Fruit fly (Drosophila melanogaster) Kc167 (cell line): ENCODE data around the gene CG31102.

Experiments
- Myc ChIP-seq: fragments of >200 bp; optimal IDR thresholded peaks from 2 replicates; lab custom pipeline; 2017; ENCODE audit warnings: missing external identifiers
- Sin3A ChIP-seq: fragments of >200 bp; optimal IDR thresholded peaks from 2 replicates; lab custom pipeline; 2018; ENCODE audit warnings: missing external identifiers
- h ChIP-seq: fragments of >200 bp; optimal IDR thresholded peaks from 3 replicates; lab custom pipeline; 2018; ENCODE audit warnings: missing external identifiers
- insv ChIP-seq: fragments of >200 bp; optimal IDR thresholded peaks from 3 replicates; lab custom pipeline; 2018; ENCODE audit warnings: missing external identifiers
- ttk ChIP-seq: sonication (Bioruptor generic); optimal IDR thresholded peaks from 2 replicates; lab custom pipeline; 2017; ENCODE audit warnings: missing external identifiers

DNA sequence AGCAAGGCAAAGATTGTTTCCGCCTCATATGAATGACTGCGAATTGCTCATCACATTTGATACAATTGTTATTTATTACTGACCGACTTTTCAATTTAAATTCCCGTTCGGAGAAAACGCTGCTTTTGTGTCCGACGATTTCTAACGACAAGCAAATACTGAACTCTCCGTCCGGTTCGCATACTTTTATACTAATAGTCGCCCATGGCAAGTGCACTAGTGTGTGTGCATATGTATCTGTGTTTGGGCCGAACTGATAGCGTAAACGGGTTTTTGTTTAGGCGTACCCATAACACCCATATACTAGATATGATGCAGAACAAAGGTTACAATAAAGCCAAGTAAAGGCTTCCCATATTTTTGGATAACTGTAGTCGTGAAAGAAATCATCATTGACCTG is 12.8 kb upstream of the CG31102 start, which contains the start of gene CG10550:
- TF ChIP-seq Sin3A (no peak), h (no peak), insv (no peak), ttk (lab: Kevin White, UChicago) (no peak), Myc (no peak)
